Worm (Caenorhabditis elegans): ENCODE measurements around the gene srw-76.

- TF ChIP-seq pha-4 (tag; optimal IDR thresholded peaks at IDR 0.05) = no peak
- no peak for TF ChIP-seq zip-5 (tag; optimal IDR thresholded peaks at IDR 0.05)
- TF ChIP-seq nhr-11 (tag; optimal IDR thresholded peaks at IDR 0.05) = no peak
- no peak for TF ChIP-seq pqm-1 (tag; optimal IDR thresholded peaks at IDR 0.05)
- TF ChIP-seq mec-3 (tag; optimal IDR thresholded peaks at IDR 0.05; ENCODE audit: borderline replicate concordance) = no peak
- TF ChIP-seq K02D7.2 (tag; optimal IDR thresholded peaks at IDR 0.05) = no peak
- no peak for TF ChIP-seq ceh-9 (tag; optimal IDR thresholded peaks at IDR 0.05)
These were observed 44.8 kb upstream of the srw-76 start, which contains the start of gene srw-36 for ce11 chrV:16682886-16683285.
